Worm (Caenorhabditis elegans) whole organism, L4/young adult: ENCODE results near the gene eat-4.

ENCODE experiments used
- W03F9.2 ChIP-seq: fragments of 150-350 bp; optimal IDR thresholded peaks from 2 replicates; lab custom pipeline; 2014; ENCODE audit warnings: missing biosample characterization, missing genetic modification characterization
- dao-5 ChIP-seq: sonication (generic microtip); optimal IDR thresholded peaks from 2 replicates; lab custom pipeline; 2016; ENCODE audit warnings: missing genotype, missing genetic modification characterization, moderate library complexity, missing compliant biosample characterization
- him-1 ChIP-seq: sonication (generic microtip); optimal IDR thresholded peaks from 2 replicates; lab custom pipeline; 2016; ENCODE audit warnings: missing genotype, missing genetic modification reagents, missing genetic modification characterization, missing compliant biosample characterization

- TF ChIP-seq him-1 (tag; lab: Kevin White, UChicago) (no peak), dao-5 (tag; lab: Kevin White, UChicago) (no peak), W03F9.2 (tag; lab: Kevin White, UChicago) (no peak)
Observed at ce11 chrIII:9118921-9119606, 17.6 kb upstream of the eat-4 start, which contains the start of gene ced-11.
